Worm (Caenorhabditis elegans): Measurements from ENCODE around the gene ztf-16.

- TF ChIP-seq ama-1 (optimal IDR thresholded peaks at IDR 0.05) (no peak), hmg-4 (GFP tag; optimal IDR thresholded peaks at IDR 0.05) (no peak), hmbx-1 (tag; optimal IDR thresholded peaks at IDR 0.05) (no peak), sea-1 (GFP tag; conservative IDR thresholded peaks at IDR 0.05) (no peak), ets-7 (tag; optimal IDR thresholded peaks at IDR 0.05) (no peak), B0310.2 (tag; optimal IDR thresholded peaks at IDR 0.05) (no peak), tbx-11 (GFP tag; IDR thresholded peaks at IDR 0.05) (no peak), tra-4 (tag; optimal IDR thresholded peaks at IDR 0.05) (no peak)
Observed at ce11 chrX:4853060-4853459, 41.7 kb upstream of the ztf-16 start, which contains the start of gene F39C12.1.

Measured in whole organism, early embryonic.